Worm (Caenorhabditis elegans) whole organism, L2 larva: Measurements from ENCODE around the gene K06H6.1.

ENCODE experiments used
- C34F6.9 ChIP-seq: fragments of 150-350 bp; optimal IDR thresholded peaks from 2 replicates; lab custom pipeline; 2014; ENCODE audit warnings: missing biosample characterization, missing genetic modification characterization
- F13H6.1 ChIP-seq: sonication (generic microtip); optimal IDR thresholded peaks from 2 replicates; lab custom pipeline; 2016; ENCODE audit warnings: missing genetic modification characterization, missing compliant biosample characterization
- R02D3.7 ChIP-seq: fragments of 150-350 bp; optimal IDR thresholded peaks from 2 replicates; lab custom pipeline; 2014; ENCODE audit warnings: missing biosample characterization, missing genetic modification characterization
- Y55F3AM.14 ChIP-seq: fragments of 200-800 bp; sonication (Bioruptor generic); optimal IDR thresholded peaks from 2 replicates; lab custom pipeline; 2018; ENCODE audit warnings: mild to moderate bottlenecking, missing genetic modification characterization, missing compliant biosample characterization
- ZK546.5 ChIP-seq: sonication (generic microtip); optimal IDR thresholded peaks from 2 replicates; lab custom pipeline; 2017; ENCODE audit warnings: missing biosample characterization, missing genetic modification characterization
- alr-1 ChIP-seq: fragments of 150-350 bp; optimal IDR thresholded peaks from 2 replicates; lab custom pipeline; 2014; ENCODE audit warnings: missing biosample characterization, missing genetic modification characterization
- aly-2 ChIP-seq: fragments of 150-350 bp; optimal IDR thresholded peaks from 2 replicates; lab custom pipeline; 2014; ENCODE audit warnings: missing biosample characterization, missing genetic modification characterization
- ama-1 ChIP-seq: fragments of 150-350 bp; optimal IDR thresholded peaks from 2 replicates; lab custom pipeline; 2018; ENCODE audit warnings: inconsistent platforms
- blmp-1 ChIP-seq: sonication (generic microtip); optimal IDR thresholded peaks from 2 replicates; lab custom pipeline; 2017; ENCODE audit warnings: missing genetic modification characterization, mild to moderate bottlenecking, missing compliant biosample characterization, antibody characterized with exemption, moderate library complexity; ENCODE audit not compliant: insufficient read depth
- ceh-16 ChIP-seq: fragments of 150-350 bp; optimal IDR thresholded peaks from 2 replicates; lab custom pipeline; 2014; ENCODE audit warnings: missing biosample characterization, missing genetic modification characterization
- ceh-82 ChIP-seq: fragments of 150-350 bp; optimal IDR thresholded peaks from 2 replicates; lab custom pipeline; 2014; ENCODE audit warnings: missing biosample characterization, missing genetic modification characterization
- crh-2 ChIP-seq: sonication (generic microtip); optimal IDR thresholded peaks from 2 replicates; lab custom pipeline; 2017; ENCODE audit warnings: missing biosample characterization, missing genetic modification characterization
- dmd-4 ChIP-seq: sonication (generic microtip); optimal IDR thresholded peaks from 2 replicates; lab custom pipeline; 2017; ENCODE audit warnings: missing biosample characterization, missing genetic modification characterization
- egl-27 ChIP-seq: sonication (generic microtip); optimal IDR thresholded peaks from 3 replicates; lab custom pipeline; 2017; ENCODE audit warnings: missing biosample characterization, missing genetic modification reagents, missing genetic modification characterization
- elt-1 ChIP-seq: fragments of 150-350 bp; optimal IDR thresholded peaks from 2 replicates; lab custom pipeline; 2014; ENCODE audit warnings: missing biosample characterization, missing genetic modification characterization
- elt-3 ChIP-seq: sonication (generic microtip); optimal IDR thresholded peaks from 2 replicates; lab custom pipeline; 2017; ENCODE audit warnings: missing biosample characterization, missing genetic modification characterization
- fos-1 ChIP-seq: fragments of 150-350 bp; optimal IDR thresholded peaks from 2 replicates; lab custom pipeline; 2014; ENCODE audit warnings: missing biosample characterization, missing genetic modification characterization
- gmeb-1 ChIP-seq: fragments of 150-350 bp; optimal IDR thresholded peaks from 2 replicates; lab custom pipeline; 2014; ENCODE audit warnings: missing biosample characterization, missing genetic modification characterization
- lin-11 ChIP-seq: fragments of 150-350 bp; sonication (generic microtip); optimal IDR thresholded peaks from 2 replicates; lab custom pipeline; 2014; ENCODE audit warnings: missing biosample characterization, missing genetic modification characterization, inconsistent platforms, mixed read lengths
- lin-13 ChIP-seq: fragments of 150-350 bp; optimal IDR thresholded peaks from 2 replicates; lab custom pipeline; 2014; ENCODE audit warnings: missing biosample characterization, missing genetic modification reagents, missing genetic modification characterization
- lin-39 ChIP-seq: fragments of 150-350 bp; optimal IDR thresholded peaks from 2 replicates; lab custom pipeline; 2014; ENCODE audit warnings: missing biosample characterization, missing genetic modification reagents, missing genetic modification characterization
- lsy-2 ChIP-seq, 2 experiments: fragments of 150-350 bp in 1 of 2; sonication (generic microtip) in 1 of 2; optimal IDR thresholded peaks; 2 replicates each; lab custom pipeline; 2014 to 2017; ENCODE audit warnings: missing biosample characterization in 2 of 2, missing genetic modification characterization in 2 of 2
- mab-5 ChIP-seq: fragments of 150-350 bp; optimal IDR thresholded peaks from 2 replicates; lab custom pipeline; 2014; ENCODE audit warnings: missing biosample characterization, missing genetic modification characterization
- mbf-1 ChIP-seq: sonication (generic microtip); optimal IDR thresholded peaks from 2 replicates; lab custom pipeline; 2017; ENCODE audit warnings: missing biosample characterization, missing genetic modification characterization
- mdl-1 ChIP-seq, 2 experiments: fragments of 150-350 bp in 1 of 2; sonication (generic microtip) in 1 of 2; optimal IDR thresholded peaks; 2 replicates each; lab custom pipeline; 2017; ENCODE audit warnings: missing biosample characterization in 2 of 2, missing genetic modification characterization in 2 of 2
- nhr-10 ChIP-seq: sonication (generic microtip); optimal IDR thresholded peaks from 2 replicates; lab custom pipeline; 2017; ENCODE audit warnings: missing biosample characterization, missing genetic modification characterization
- nhr-11 ChIP-seq: fragments of 150-350 bp; optimal IDR thresholded peaks from 2 replicates; lab custom pipeline; 2014; ENCODE audit warnings: missing biosample characterization, missing genetic modification characterization
- nhr-12 ChIP-seq: fragments of 150-350 bp; optimal IDR thresholded peaks from 2 replicates; lab custom pipeline; 2014; ENCODE audit warnings: missing biosample characterization, missing genetic modification characterization
- nhr-129 ChIP-seq: fragments of 150-350 bp; optimal IDR thresholded peaks from 2 replicates; lab custom pipeline; 2014; ENCODE audit warnings: missing biosample characterization, missing genetic modification characterization
- nhr-21 ChIP-seq: fragments of 150-350 bp; optimal IDR thresholded peaks from 2 replicates; lab custom pipeline; 2014; ENCODE audit warnings: missing biosample characterization, missing genetic modification characterization
- nhr-23 ChIP-seq: fragments of 150-350 bp; optimal IDR thresholded peaks from 2 replicates; lab custom pipeline; 2014; ENCODE audit warnings: missing biosample characterization, missing genetic modification reagents, missing genetic modification characterization
- nhr-237 ChIP-seq: fragments of 150-350 bp; optimal IDR thresholded peaks from 2 replicates; lab custom pipeline; 2014; ENCODE audit warnings: missing biosample characterization, missing genetic modification characterization
- nhr-25 ChIP-seq: fragments of 150-350 bp; sonication (generic microtip); optimal IDR thresholded peaks from 3 replicates; lab custom pipeline; 2014; ENCODE audit warnings: missing biosample characterization, missing genetic modification characterization
- nhr-6 ChIP-seq: fragments of 150-350 bp; optimal IDR thresholded peaks from 2 replicates; lab custom pipeline; 2014; ENCODE audit warnings: missing biosample characterization, missing genetic modification characterization
- nhr-77 ChIP-seq: fragments of 150-350 bp; optimal IDR thresholded peaks from 2 replicates; lab custom pipeline; 2014; ENCODE audit warnings: missing biosample characterization, missing genetic modification characterization
- peb-1 ChIP-seq: fragments of 150-350 bp; optimal IDR thresholded peaks from 2 replicates; lab custom pipeline; 2014; ENCODE audit warnings: missing biosample characterization, missing genetic modification characterization
- sem-4 ChIP-seq: fragments of 150-350 bp; optimal IDR thresholded peaks from 2 replicates; lab custom pipeline; 2014; ENCODE audit warnings: missing biosample characterization, missing genetic modification reagents, missing genetic modification characterization
- skn-1 ChIP-seq: sonication (generic microtip); optimal IDR thresholded peaks from 2 replicates; lab custom pipeline; 2017; ENCODE audit warnings: missing biosample characterization, missing genetic modification characterization
- sma-3 ChIP-seq: sonication (generic microtip); optimal IDR thresholded peaks from 2 replicates; lab custom pipeline; 2016; ENCODE audit warnings: missing genetic modification reagents, missing genetic modification characterization, missing compliant biosample characterization
- sma-9 ChIP-seq, 2 experiments: fragments of 150-350 bp in 1 of 2; sonication (generic microtip) in 1 of 2; optimal IDR thresholded peaks; 2 replicates each; lab custom pipeline; 2014 to 2016; ENCODE audit warnings: missing genetic modification characterization in 2 of 2, mild to moderate bottlenecking in 1 of 2, missing biosample characterization in 1 of 2, missing compliant biosample characterization in 1 of 2, missing genetic modification reagents in 1 of 2, moderate library complexity in 1 of 2
- snpc-4 ChIP-seq: fragments of 150-350 bp; optimal IDR thresholded peaks from 2 replicates; lab custom pipeline; 2014; ENCODE audit warnings: missing biosample characterization, missing genetic modification characterization
- unc-39 ChIP-seq: fragments of 150-350 bp; optimal IDR thresholded peaks from 2 replicates; lab custom pipeline; 2014; ENCODE audit warnings: missing biosample characterization, missing genetic modification characterization
- unc-55 ChIP-seq: fragments of 150-350 bp; sonication (generic microtip); optimal IDR thresholded peaks from 3 replicates; lab custom pipeline; 2014; ENCODE audit warnings: missing biosample characterization, missing genetic modification reagents, missing genetic modification characterization
- unc-62 ChIP-seq: fragments of 150-350 bp; optimal IDR thresholded peaks from 2 replicates; lab custom pipeline; 2014; ENCODE audit warnings: missing biosample characterization, missing genetic modification reagents, missing genetic modification characterization
- zag-1 ChIP-seq: fragments of 150-350 bp; optimal IDR thresholded peaks from 2 replicates; lab custom pipeline; 2014; ENCODE audit warnings: missing biosample characterization, missing genetic modification characterization
- ztf-1 ChIP-seq: fragments of 200-800 bp; sonication (Bioruptor generic); conservative IDR thresholded peaks from 2 replicates; pipeline ENCODE4 v1.3.6; 2022; ENCODE audit warnings: missing genetic modification characterization, missing compliant biosample characterization
- ztf-11 ChIP-seq: sonication (generic microtip); optimal IDR thresholded peaks from 2 replicates; lab custom pipeline; 2017; ENCODE audit warnings: missing biosample characterization, missing genetic modification characterization
- ztf-4 ChIP-seq: fragments of 150-350 bp; optimal IDR thresholded peaks from 2 replicates; lab custom pipeline; 2014; ENCODE audit warnings: missing biosample characterization, missing genetic modification characterization

K06H6.1 gene

ce11 chrV:617917-618316, 30.0 kb downstream of the K06H6.1 start:
- TF ChIP-seq lsy-2 (tag; optimal IDR thresholded peaks at IDR 0.05; lab: Kevin White, UChicago) (peak in 1 of 2 experiments; percentile 29), sma-3 (GFP tag; lab: Kevin White, UChicago) (no peak), C34F6.9 (tag; lab: Kevin White, UChicago) (peak; percentile 5), lin-11 (tag; lab: Kevin White, UChicago) (no peak), sma-9 (GFP tag; optimal IDR thresholded peaks at IDR 0.05; lab: Kevin White, UChicago) (peak; percentile 15), sma-9 (tag; optimal IDR thresholded peaks at IDR 0.05; lab: Kevin White, UChicago) (no peak)

- TF ChIP-seq lin-13 (GFP tag; lab: Kevin White, UChicago): peak; percentile 44
- no peak for TF ChIP-seq blmp-1 (tag; lab: Kevin White, UChicago)
- TF ChIP-seq nhr-77 (tag; lab: Kevin White, UChicago): no peak
- peak; percentile 58 for TF ChIP-seq unc-62 (GFP tag; lab: Kevin White, UChicago)
- no peak for TF ChIP-seq ztf-11 (tag; lab: Kevin White, UChicago)
- peak; percentile 1 for TF ChIP-seq sma-3 (GFP tag; lab: Kevin White, UChicago)
- no peak for TF ChIP-seq skn-1 (tag; lab: Kevin White, UChicago)
- peak; percentile 25 for TF ChIP-seq ztf-4 (tag; lab: Kevin White, UChicago)
- no peak for TF ChIP-seq lin-11 (tag; lab: Kevin White, UChicago)
- TF ChIP-seq sem-4 (tag; lab: Kevin White, UChicago): peak; percentile 51
- peak; percentile 67 for TF ChIP-seq crh-2 (tag; lab: Kevin White, UChicago)
- TF ChIP-seq mbf-1 (tag; lab: Kevin White, UChicago): no peak
- no peak for TF ChIP-seq nhr-23 (tag; lab: Kevin White, UChicago)
- TF ChIP-seq alr-1 (tag; lab: Kevin White, UChicago): no peak
- peak; percentile 88 for TF ChIP-seq C34F6.9 (tag; lab: Kevin White, UChicago)
- TF ChIP-seq elt-1 (tag; lab: Kevin White, UChicago): no peak
- peak in 1 of 2 experiments; percentile 83 for TF ChIP-seq lsy-2 (tag; optimal IDR thresholded peaks at IDR 0.05; lab: Kevin White, UChicago)
- no peak for TF ChIP-seq nhr-12 (tag; lab: Kevin White, UChicago)
- no peak for TF ChIP-seq elt-3 (tag; lab: Kevin White, UChicago)
- TF ChIP-seq egl-27: peak; percentile 82
- TF ChIP-seq mab-5 (tag; lab: Kevin White, UChicago): peak; percentile 8
- TF ChIP-seq peb-1: no peak
- TF ChIP-seq zag-1 (tag; lab: Kevin White, UChicago): peak; percentile 84
- TF ChIP-seq nhr-129 (tag; lab: Kevin White, UChicago): peak; percentile 67
- TF ChIP-seq aly-2 (tag; lab: Kevin White, UChicago): no peak
- TF ChIP-seq nhr-10: no peak
- TF ChIP-seq sma-9 (GFP tag; optimal IDR thresholded peaks at IDR 0.05; lab: Kevin White, UChicago): peak; percentile 91
- TF ChIP-seq sma-9 (tag; optimal IDR thresholded peaks at IDR 0.05; lab: Kevin White, UChicago): no peak
- TF ChIP-seq unc-55 (GFP tag; lab: Kevin White, UChicago): peak; percentile 92
- no peak for TF ChIP-seq lin-39 (tag; lab: Kevin White, UChicago)
- TF ChIP-seq ceh-82 (tag; lab: Kevin White, UChicago): no peak
- no peak for TF ChIP-seq ama-1
- TF ChIP-seq nhr-237 (tag; lab: Kevin White, UChicago): no peak
- no peak for TF ChIP-seq ceh-16 (tag; lab: Kevin White, UChicago)
- peak; percentile 51 for TF ChIP-seq nhr-25 (tag; lab: Kevin White, UChicago)
- TF ChIP-seq ztf-1: no peak
- no peak for TF ChIP-seq unc-39 (tag; lab: Kevin White, UChicago)
- TF ChIP-seq R02D3.7 (tag; lab: Kevin White, UChicago): no peak
- TF ChIP-seq gmeb-1 (tag; lab: Kevin White, UChicago): peak; percentile 8
- no peak for TF ChIP-seq nhr-11
- peak; percentile 32 for TF ChIP-seq snpc-4 (tag; lab: Kevin White, UChicago)
- peak; percentile 79 for TF ChIP-seq fos-1
- TF ChIP-seq dmd-4: no peak
- TF ChIP-seq Y55F3AM.14 (GFP tag; lab: Kevin White, UChicago): peak; percentile 68
- peak; percentile 32 to 50 for TF ChIP-seq mdl-1 (tag; optimal IDR thresholded peaks at IDR 0.05; lab: Kevin White, UChicago)
- TF ChIP-seq nhr-21 (tag; lab: Kevin White, UChicago): peak; percentile 53
- peak; percentile 87 for TF ChIP-seq nhr-6
- TF ChIP-seq ZK546.5: no peak
- TF ChIP-seq F13H6.1 (tag; lab: Kevin White, UChicago): peak; percentile 74
These were observed 31.1 kb downstream of the K06H6.1 start, which contains the start of gene F48G7.4 for ce11 chrV:619054-619453. TSS of gene F48G7.4 (plus strand) at chrV:619453.
